Fruit fly (Drosophila melanogaster) whole organism, embryonic: Measurements from ENCODE around the gene CG14931.

Experiments used
- Asciz ChIP-seq: fragments of 200-800 bp; sonication (Bioruptor generic); optimal IDR thresholded peaks from 2 replicates; lab custom pipeline; 2017; ENCODE audit warnings: missing biosample characterization, mild to moderate bottlenecking, missing genetic modification characterization, missing genetic modification reagents
- CG1024 ChIP-seq: fragments of 200-800 bp; sonication (Bioruptor generic); IDR thresholded peaks from 2 replicates; pipeline ENCODE4 v1.3.6; 2022; ENCODE audit warnings: missing biosample characterization, missing genetic modification characterization
- CG13123 ChIP-seq: fragments of 200-800 bp; sonication (Bioruptor generic); optimal IDR thresholded peaks from 2 replicates; lab custom pipeline; 2016; ENCODE audit warnings: missing biosample characterization, missing genetic modification characterization
- CG13424 ChIP-seq: fragments of 200-800 bp; sonication (Bioruptor generic); optimal IDR thresholded peaks from 2 replicates; lab custom pipeline; 2019; ENCODE audit warnings: missing biosample characterization, mild to moderate bottlenecking, missing genetic modification characterization, moderate library complexity
- CG13624 ChIP-seq: fragments of 200-800 bp; sonication (Bioruptor generic); optimal IDR thresholded peaks from 2 replicates; lab custom pipeline; 2016; ENCODE audit warnings: missing biosample characterization, missing genetic modification characterization
- CG15479 ChIP-seq: fragments of 200-800 bp; sonication (Bioruptor generic); optimal IDR thresholded peaks from 3 replicates; lab custom pipeline; 2019; ENCODE audit warnings: missing biosample characterization, mild to moderate bottlenecking, missing genetic modification characterization, moderate library complexity
- CG16815 ChIP-seq: fragments of 200-800 bp; sonication (Bioruptor generic); optimal IDR thresholded peaks from 3 replicates; lab custom pipeline; 2017; ENCODE audit warnings: missing biosample characterization, mild to moderate bottlenecking, missing genetic modification characterization
- CG18011 ChIP-seq: fragments of 200-800 bp; sonication (Bioruptor generic); optimal IDR thresholded peaks from 2 replicates; lab custom pipeline; 2017; ENCODE audit warnings: missing biosample characterization, missing genetic modification characterization, mild to moderate bottlenecking, moderate library complexity, missing genotype
- CG18262 ChIP-seq: fragments of 200-800 bp; optimal IDR thresholded peaks from 3 replicates; lab custom pipeline; 2019; ENCODE audit warnings: missing biosample characterization, mild to moderate bottlenecking, missing genetic modification characterization, moderate library complexity
- CG2116 ChIP-seq: fragments of 200-800 bp; sonication (Bioruptor generic); optimal IDR thresholded peaks from 3 replicates; lab custom pipeline; 2018; ENCODE audit warnings: missing biosample characterization, mild to moderate bottlenecking, missing genetic modification characterization
- CG2199 ChIP-seq: fragments of 200-800 bp; sonication (Bioruptor generic); IDR thresholded peaks from 3 replicates; pipeline ENCODE4 v1.3.6; 2022; ENCODE audit warnings: missing biosample characterization, missing genetic modification characterization
- CG2712 ChIP-seq: fragments of 200-800 bp; optimal IDR thresholded peaks from 3 replicates; lab custom pipeline; 2019; ENCODE audit warnings: missing biosample characterization, mild to moderate bottlenecking, missing genetic modification characterization, moderate library complexity
- CG3163 ChIP-seq: fragments of 200-800 bp; sonication (Bioruptor generic); optimal IDR thresholded peaks from 3 replicates; lab custom pipeline; 2016; ENCODE audit warnings: missing biosample characterization, missing genetic modification characterization
- CG3407 ChIP-seq: fragments of 200-800 bp; sonication (Bioruptor generic); optimal IDR thresholded peaks from 2 replicates; lab custom pipeline; 2018; ENCODE audit warnings: missing biosample characterization, mild to moderate bottlenecking, missing genetic modification characterization
- CG4854 ChIP-seq: fragments of 200-800 bp; sonication (Bioruptor generic); optimal IDR thresholded peaks from 2 replicates; lab custom pipeline; 2016; ENCODE audit warnings: missing biosample characterization, missing genetic modification characterization, inconsistent platforms
- CG6254 ChIP-seq: fragments of 200-800 bp; sonication (Bioruptor generic); optimal IDR thresholded peaks from 3 replicates; lab custom pipeline; 2017; ENCODE audit warnings: mild to moderate bottlenecking, missing biosample characterization, missing genetic modification reagents, missing genetic modification characterization
- CG7357 ChIP-seq: fragments of 200-800 bp; sonication (Bioruptor generic); IDR thresholded peaks from 3 replicates; pipeline ENCODE4 v1.3.6; 2022; ENCODE audit warnings: missing biosample characterization, missing genetic modification characterization
- CG7987 ChIP-seq: fragments of 200-800 bp; sonication (Bioruptor generic); optimal IDR thresholded peaks from 2 replicates; lab custom pipeline; 2018; ENCODE audit warnings: missing biosample characterization, mild to moderate bottlenecking, missing genetic modification characterization, moderate library complexity
- CG8478 ChIP-seq: fragments of >200 bp; optimal IDR thresholded peaks from 2 replicates; lab custom pipeline; 2018
- CHES-1-like ChIP-seq: fragments of 200-800 bp; sonication (Bioruptor generic); optimal IDR thresholded peaks from 2 replicates; lab custom pipeline; 2016; ENCODE audit warnings: missing biosample characterization, missing genetic modification characterization
- Drgx ChIP-seq: fragments of 200-800 bp; sonication (Bioruptor generic); IDR thresholded peaks from 2 replicates; pipeline ENCODE4 v1.3.6; 2022; ENCODE audit warnings: missing biosample characterization, missing genetic modification characterization
- H2.0 ChIP-seq: fragments of 200-800 bp; sonication (Bioruptor generic); IDR thresholded peaks from 2 replicates; pipeline ENCODE4 v1.3.6; 2022; ENCODE audit warnings: missing biosample characterization, missing genetic modification characterization
- Hey ChIP-seq: fragments of 200-800 bp; sonication (Bioruptor generic); optimal IDR thresholded peaks from 3 replicates; lab custom pipeline; 2018; ENCODE audit warnings: missing biosample characterization, mild to moderate bottlenecking, missing genetic modification characterization
- Hr3 ChIP-seq: fragments of 200-800 bp; sonication (Bioruptor generic); optimal IDR thresholded peaks from 3 replicates; lab custom pipeline; 2016; ENCODE audit warnings: missing biosample characterization, missing genetic modification characterization
- Med ChIP-seq: fragments of 200-800 bp; sonication (Bioruptor generic); peaks from one replicate; lab custom pipeline; 2016; ENCODE audit warnings: missing biosample characterization, missing genetic modification characterization, mild to moderate bottlenecking, inconsistent platforms, moderate library complexity
- Mes4 ChIP-seq: fragments of 200-800 bp; sonication (Bioruptor generic); optimal IDR thresholded peaks from 2 replicates; lab custom pipeline; 2016; ENCODE audit warnings: missing biosample characterization, missing genetic modification characterization
- NFAT ChIP-seq: fragments of 200-800 bp; sonication (Bioruptor generic); IDR thresholded peaks from 2 replicates; pipeline ENCODE4 v1.3.6; 2022; ENCODE audit warnings: missing biosample characterization, missing genetic modification characterization
- Nf-YB ChIP-seq: fragments of 200-800 bp; sonication (Bioruptor generic); optimal IDR thresholded peaks from 3 replicates; lab custom pipeline; 2019; ENCODE audit warnings: missing biosample characterization, mild to moderate bottlenecking, missing genetic modification characterization, moderate library complexity
- Nf-YC ChIP-seq: fragments of 200-800 bp; optimal IDR thresholded peaks from 3 replicates; lab custom pipeline; 2019; ENCODE audit warnings: missing biosample characterization, mild to moderate bottlenecking, missing genetic modification characterization, moderate library complexity
- Opbp ChIP-seq: fragments of 200-800 bp; sonication (Bioruptor generic); IDR thresholded peaks from 3 replicates; pipeline ENCODE4 v1.3.6; 2022; ENCODE audit warnings: missing biosample characterization, missing genetic modification characterization; ENCODE audit not compliant: partially characterized antibody
- Ssrp ChIP-seq: fragments of 200-800 bp; sonication (Bioruptor generic); optimal IDR thresholded peaks from 2 replicates; lab custom pipeline; 2018; ENCODE audit warnings: missing biosample characterization, mild to moderate bottlenecking, missing genetic modification characterization, moderate library complexity
- Vsx1 ChIP-seq: fragments of 200-800 bp; sonication (Bioruptor generic); optimal IDR thresholded peaks from 2 replicates; lab custom pipeline; 2017; ENCODE audit warnings: missing biosample characterization, mild to moderate bottlenecking, missing genetic modification characterization, missing genetic modification reagents
- abd-A ChIP-seq: fragments of 200-800 bp; sonication (Bioruptor generic); optimal IDR thresholded peaks from 3 replicates; lab custom pipeline; 2019; ENCODE audit warnings: missing biosample characterization, mild to moderate bottlenecking, missing genetic modification characterization, moderate library complexity
- amos ChIP-seq: fragments of 200-800 bp; sonication (Bioruptor generic); IDR thresholded peaks from 2 replicates; pipeline ENCODE4 v1.3.6; 2022; ENCODE audit warnings: missing biosample characterization, missing genetic modification characterization; ENCODE audit not compliant: partially characterized antibody
- ara ChIP-seq: fragments of 200-800 bp; sonication (Bioruptor generic); IDR thresholded peaks from 2 replicates; pipeline ENCODE4 v1.3.6; 2022; ENCODE audit warnings: missing biosample characterization, missing genetic modification characterization
- ase ChIP-seq: fragments of 200-800 bp; sonication (Bioruptor generic); IDR thresholded peaks from 3 replicates; pipeline ENCODE4 v1.3.6; 2022; ENCODE audit warnings: missing biosample characterization, missing genetic modification characterization
- ato ChIP-seq: fragments of 200-800 bp; sonication (Bioruptor generic); IDR thresholded peaks from 2 replicates; pipeline ENCODE4 v1.3.6; 2022; ENCODE audit warnings: missing biosample characterization, missing genetic modification characterization; ENCODE audit not compliant: partially characterized antibody
- cas ChIP-seq: fragments of 200-800 bp; sonication (Bioruptor generic); IDR thresholded peaks from 2 replicates; pipeline ENCODE4 v1.3.6; 2022; ENCODE audit warnings: missing biosample characterization, missing genetic modification characterization
- chinmo ChIP-seq: fragments of 200-800 bp; sonication (Bioruptor generic); IDR thresholded peaks from 4 replicates; pipeline ENCODE4 v1.3.6; 2022; ENCODE audit warnings: missing biosample characterization, missing genetic modification characterization; ENCODE audit not compliant: partially characterized antibody
- chm ChIP-seq: fragments of 200-800 bp; sonication (Bioruptor generic); IDR thresholded peaks from 2 replicates; pipeline ENCODE4 v1.3.6; 2022; ENCODE audit warnings: missing biosample characterization, missing genetic modification characterization
- exex ChIP-seq: fragments of 200-800 bp; sonication (Bioruptor generic); optimal IDR thresholded peaks from 4 replicates; lab custom pipeline; 2018; ENCODE audit warnings: missing biosample characterization, mild to moderate bottlenecking, missing genetic modification characterization, moderate library complexity
- grau ChIP-seq: fragments of 200-800 bp; optimal IDR thresholded peaks from 3 replicates; lab custom pipeline; 2019; ENCODE audit warnings: missing biosample characterization, mild to moderate bottlenecking, missing genetic modification characterization, moderate library complexity
- otp ChIP-seq: fragments of 200-800 bp; sonication (Bioruptor generic); IDR thresholded peaks from 3 replicates; pipeline ENCODE4, ENCODE4 v1.3.6; 2022; ENCODE audit warnings: missing biosample characterization, missing genetic modification characterization
- peb ChIP-seq: fragments of 200-800 bp; sonication (Bioruptor generic); IDR thresholded peaks from 2 replicates; pipeline ENCODE4 v1.3.6; 2022; ENCODE audit warnings: missing biosample characterization, missing genetic modification characterization
- rib ChIP-seq: fragments of 200-800 bp; sonication (Bioruptor generic); IDR thresholded peaks from 2 replicates; pipeline ENCODE4 v1.3.6; 2022; ENCODE audit warnings: missing biosample characterization, missing genetic modification characterization
- unc-4 ChIP-seq: fragments of 200-800 bp; sonication (Bioruptor generic); IDR thresholded peaks from 2 replicates; pipeline ENCODE4 v1.3.6; 2022; ENCODE audit warnings: missing biosample characterization, missing genetic modification characterization; ENCODE audit not compliant: partially characterized antibody
- zen2 ChIP-seq: fragments of 200-800 bp; sonication (Bioruptor generic); IDR thresholded peaks from 3 replicates; pipeline ENCODE4 v1.3.6; 2022; ENCODE audit warnings: missing biosample characterization, missing genetic modification characterization; ENCODE audit not compliant: partially characterized antibody

The CG14931 gene

dm6 chr2L:11806701-11807674, 18.9 kb downstream of the CG14931 start (continued):
- peak; percentile 35 for TF ChIP-seq CG7987 (GFP tag; lab: Kevin White, UChicago)
- TF ChIP-seq Mes4 (GFP tag; lab: Kevin White, UChicago), result no peak
- peak; percentile 18 for TF ChIP-seq Ssrp (tag; lab: Kevin White, UChicago)
- no peak for TF ChIP-seq cas
- TF ChIP-seq Med (GFP tag; lab: Kevin White, UChicago), result peak; percentile 87
- TF ChIP-seq Asciz (GFP tag; lab: Kevin White, UChicago), result no peak
- peak; percentile 99 for TF ChIP-seq abd-A
- TF ChIP-seq peb (GFP tag; lab: Robert Waterston, UW), result no peak
- TF ChIP-seq ato (GFP tag; lab: Robert Waterston, UW), result peak; percentile 7; the same call in 1 of the 2 replicates
- peak; percentile 33 for TF ChIP-seq CG2712 (tag; lab: Kevin White, UChicago)
- TF ChIP-seq CG2199 (GFP tag; lab: Robert Waterston, UW), result peak; percentile 72; the same call in 2 of the 3 replicates
- no peak for TF ChIP-seq CG1024
- TF ChIP-seq Nf-YC (tag; lab: Kevin White, UChicago), result peak; percentile 87
- TF ChIP-seq CG15479 (GFP tag; lab: Kevin White, UChicago), result peak; percentile 17
- no peak for TF ChIP-seq Hr3 (GFP tag; lab: Kevin White, UChicago)
- TF ChIP-seq CG8478, result peak; percentile 64
- TF ChIP-seq zen2, result peak; percentile 50; the same call in 2 of the 3 replicates
- peak; percentile 87 for TF ChIP-seq Drgx (GFP tag; lab: Robert Waterston, UW)
- no peak for TF ChIP-seq grau (tag; lab: Kevin White, UChicago)
- peak; percentile 89 for TF ChIP-seq Nf-YB (GFP tag; lab: Kevin White, UChicago)
- TF ChIP-seq CG4854 (GFP tag; lab: Kevin White, UChicago), result no peak
- peak; percentile 57 for TF ChIP-seq CG6254
- no peak for TF ChIP-seq CG3407
- peak; percentile 17; the same call in 1 of the 3 replicates for TF ChIP-seq otp (GFP tag; lab: Robert Waterston, UW)
- TF ChIP-seq Opbp (GFP tag; lab: Robert Waterston, UW), result 0 out of 3 replicates have a peak, but pooled peaks have one; percentile 28
- TF ChIP-seq CG2116 (GFP tag; lab: Kevin White, UChicago), result peak; percentile 90
- TF ChIP-seq CG18262 (tag; lab: Kevin White, UChicago), result no peak
- peak; percentile 24 for TF ChIP-seq CG13624 (GFP tag; lab: Kevin White, UChicago)
- no peak for TF ChIP-seq chm (GFP tag; lab: Robert Waterston, UW)
- no peak for TF ChIP-seq CG18011
- TF ChIP-seq CHES-1-like, result peak; percentile 24
- TF ChIP-seq CG7357 (GFP tag; lab: Robert Waterston, UW), result no peak
- TF ChIP-seq rib (GFP tag; lab: Robert Waterston, UW), result peak; percentile 74; the same call in 1 of the 2 replicates
- TF ChIP-seq Vsx1, result peak; percentile 70
- peak; percentile 25 for TF ChIP-seq exex
- peak; percentile 75 for TF ChIP-seq CG3163 (GFP tag; lab: Kevin White, UChicago)
- no peak for TF ChIP-seq CG13424 (tag; lab: Kevin White, UChicago)
- no peak for TF ChIP-seq H2.0 (GFP tag; lab: Robert Waterston, UW)
- TF ChIP-seq unc-4, result peak; percentile 48
- peak; percentile 48; the same call in 1 of the 2 replicates for TF ChIP-seq NFAT (GFP tag; lab: Robert Waterston, UW)
- TF ChIP-seq Hey (tag; lab: Kevin White, UChicago), result peak; percentile 35
- peak; percentile 91; the same call in 2 of the 4 replicates for TF ChIP-seq chinmo
- peak; percentile 10; the same call in 1 of the 2 replicates for TF ChIP-seq amos
- TF ChIP-seq ara (GFP tag; lab: Robert Waterston, UW), result 0 out of 2 replicates have a peak, but pooled peaks have one; percentile 7
- TF ChIP-seq CG16815 (GFP tag; lab: Kevin White, UChicago), result no peak
- no peak for TF ChIP-seq ase (GFP tag; lab: Robert Waterston, UW)
- no peak for TF ChIP-seq CG13123
